Worm (Caenorhabditis elegans) whole organism, early embryonic: ENCODE data around the gene C49F5.3.

ENCODE experiments used
- F13C5.2 ChIP-seq: sonication (generic microtip); optimal IDR thresholded peaks from 2 replicates; lab custom pipeline; 2017; ENCODE audit warnings: mild to moderate bottlenecking, missing genetic modification characterization, inconsistent platforms, missing compliant biosample characterization
- ama-1 ChIP-seq: fragments of 150-350 bp; optimal IDR thresholded peaks from 2 replicates; lab custom pipeline; 2014
- flt-1 ChIP-seq: fragments of 200-800 bp; sonication (Bioruptor generic); IDR thresholded peaks from 2 replicates; pipeline ENCODE4 v1.3.6; 2022; ENCODE audit warnings: missing genetic modification characterization, missing compliant biosample characterization
- hmbx-1 ChIP-seq: sonication (generic microtip); optimal IDR thresholded peaks from 2 replicates; lab custom pipeline; 2016; ENCODE audit warnings: mild to moderate bottlenecking, missing genetic modification characterization, missing compliant biosample characterization
- hmg-4 ChIP-seq: fragments of 200-800 bp; sonication (Bioruptor generic); optimal IDR thresholded peaks from 2 replicates; lab custom pipeline; 2018; ENCODE audit warnings: mild to moderate bottlenecking, missing genetic modification characterization, missing compliant biosample characterization
- sea-1 ChIP-seq: fragments of 200-800 bp; sonication (Bioruptor generic); conservative IDR thresholded peaks from 2 replicates; pipeline ENCODE4 v1.3.6; 2022; ENCODE audit warnings: missing genetic modification characterization, missing compliant biosample characterization
- tbx-11 ChIP-seq: fragments of 200-800 bp; sonication (Bioruptor generic); IDR thresholded peaks from 2 replicates; pipeline ENCODE4 v1.3.6; 2022; ENCODE audit warnings: missing genetic modification characterization, missing compliant biosample characterization
- tra-4 ChIP-seq: sonication (generic microtip); optimal IDR thresholded peaks from 2 replicates; lab custom pipeline; 2017; ENCODE audit warnings: missing genetic modification characterization, missing compliant biosample characterization

ce11 chrX:11946788-11947463 lies 36.5 kb downstream of the C49F5.3 start, which contains the start of gene nfya-1:
- TF ChIP-seq tra-4 (tag; lab: Kevin White, UChicago), result no peak
- no peak for TF ChIP-seq sea-1 (GFP tag; lab: Robert Waterston, UW)
- TF ChIP-seq tbx-11 (GFP tag; lab: Robert Waterston, UW), result no peak
- peak; percentile 9 for TF ChIP-seq F13C5.2
- no peak for TF ChIP-seq hmg-4 (GFP tag; lab: Kevin White, UChicago)
- TF ChIP-seq hmbx-1 (tag; lab: Kevin White, UChicago), result no peak
- no peak for TF ChIP-seq ama-1 (lab: Kevin White, UChicago)
- TF ChIP-seq flt-1, result no peak
